Worm (Caenorhabditis elegans): ENCODE results near the gene pcyt-2.2.

pcyt-2.2 gene

DNA sequence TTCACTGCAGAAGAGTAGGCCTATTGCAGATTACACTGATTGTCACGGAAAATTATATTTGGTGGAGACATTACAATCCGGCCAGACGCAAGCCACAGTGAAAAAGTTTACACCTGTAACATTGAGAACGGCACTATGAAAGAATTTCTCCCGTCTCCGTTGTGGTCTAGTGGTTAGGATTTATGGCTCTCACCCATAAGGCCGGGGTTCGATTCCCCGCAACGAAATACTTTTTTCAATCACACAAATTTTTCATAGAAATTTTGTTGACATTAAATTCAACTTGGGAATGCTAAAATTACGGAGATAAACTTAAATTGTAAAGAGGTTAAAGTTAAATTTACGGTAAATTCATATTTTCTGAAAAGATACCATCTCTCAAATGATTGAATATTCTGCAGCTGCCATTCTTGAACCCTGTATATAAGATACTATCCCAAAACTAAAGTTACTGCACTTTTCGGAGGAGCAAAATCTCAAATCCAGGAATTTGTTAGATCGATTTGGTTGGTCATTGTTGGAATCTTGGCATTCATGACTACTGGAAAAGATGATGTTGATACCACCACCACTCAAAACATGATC is 22.4 kb downstream of the pcyt-2.2 start, which contains the start of gene C39D10.1 (continued):
- TF ChIP-seq lin-26 (GFP tag; IDR thresholded peaks at IDR 0.05): peak; percentile 86
- TF ChIP-seq B0336.3 (GFP tag; IDR thresholded peaks at IDR 0.05): no peak
- peak; percentile 31 for TF ChIP-seq F23B12.7 (tag; optimal IDR thresholded peaks at IDR 0.05; ENCODE audit: insufficient read depth)
- no peak for TF ChIP-seq zim-3 (tag; optimal IDR thresholded peaks at IDR 0.05)
- TF ChIP-seq akir-1 (GFP tag; optimal IDR thresholded peaks at IDR 0.05): no peak
- TF ChIP-seq nfyb-1 (GFP tag; IDR thresholded peaks at IDR 0.05): 0 out of 2 replicates have a peak, but pooled peaks have one; percentile 37
- TF ChIP-seq die-1 (tag; optimal IDR thresholded peaks at IDR 0.05): peak; percentile 69
- peak; percentile 78 for TF ChIP-seq B0261.1 (tag; optimal IDR thresholded peaks at IDR 0.05)
- peak; percentile 7 for TF ChIP-seq hrde-1 (tag; optimal IDR thresholded peaks at IDR 0.05; ENCODE audit: borderline replicate concordance)

DNA sequence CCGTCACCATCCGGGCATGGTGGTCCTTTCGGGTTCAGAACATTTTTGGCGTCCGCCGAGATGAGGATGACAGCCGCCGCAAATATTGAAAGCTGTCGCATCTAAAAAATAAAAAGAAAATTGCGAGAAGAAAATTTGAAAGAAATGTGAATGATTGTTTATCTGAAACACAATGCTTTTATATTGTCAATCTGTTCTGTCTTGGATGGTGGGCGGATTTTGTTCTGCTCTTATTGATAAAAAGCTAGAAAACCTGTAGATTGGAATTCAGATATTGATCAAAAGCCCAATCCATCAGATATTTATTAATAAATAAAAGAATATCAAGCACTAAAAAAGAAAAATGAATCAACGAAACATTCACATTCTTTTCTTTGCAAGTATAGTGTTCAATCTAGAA is 29.7 kb downstream of the pcyt-2.2 start, which contains the start of gene C39D10.7:
C39D10.7 (minus strand) TSS at position 101 of the 400 bp plus-strand sequence.
- TF ChIP-seq Y67H2A.10 (GFP tag; conservative IDR thresholded peaks at IDR 0.05) (no peak), cebp-1 (GFP tag; IDR thresholded peaks at IDR 0.05) (no peak), cebp-1 (tag; optimal IDR thresholded peaks at IDR 0.05) (no peak), C17E4.6 (GFP tag; IDR thresholded peaks at IDR 0.05) (no peak), athp-1 (tag; optimal IDR thresholded peaks at IDR 0.05) (no peak), snpc-1.1 (tag; optimal IDR thresholded peaks at IDR 0.05; ENCODE audit: insufficient read depth) (no peak), F39B2.1 (GFP tag; IDR thresholded peaks at IDR 0.05) (no peak), Y79H2A.3 (GFP tag; conservative IDR thresholded peaks at IDR 0.05) (no peak), T26A5.8 (tag; optimal IDR thresholded peaks at IDR 0.05) (no peak), snpc-4 (GFP tag; optimal IDR thresholded peaks at IDR 0.05) (no peak), snpc-4 (tag; optimal IDR thresholded peaks at IDR 0.05) (no peak)

DNA sequence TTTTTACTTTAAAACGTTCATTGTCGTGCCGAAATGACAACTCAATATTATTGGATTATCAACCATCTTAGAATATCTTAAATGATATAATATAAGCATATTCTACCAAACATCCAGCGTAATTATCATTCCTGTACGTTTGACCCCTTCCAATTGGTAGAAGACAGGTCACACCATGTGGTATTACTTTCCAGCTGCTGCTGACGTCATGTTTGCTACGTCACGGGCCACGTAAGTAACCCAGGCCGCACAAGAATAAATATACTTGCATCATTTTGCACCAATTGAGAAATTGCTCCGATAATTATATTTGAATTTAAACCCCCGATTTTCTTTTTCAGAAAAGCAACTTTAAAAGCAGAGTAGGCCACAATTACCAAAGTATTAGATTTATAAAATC is 31.5 kb downstream of the pcyt-2.2 start:
- no peak for TF ChIP-seq let-526 (GFP tag; IDR thresholded peaks at IDR 0.05)
- TF ChIP-seq ztf-6 (GFP tag; IDR thresholded peaks at IDR 0.05): no peak
- no peak for TF ChIP-seq nhr-80 (tag; optimal IDR thresholded peaks at IDR 0.05)
- TF ChIP-seq lsl-1 (GFP tag; optimal IDR thresholded peaks at IDR 0.05): no peak
- TF ChIP-seq madf-8 (GFP tag; conservative IDR thresholded peaks at IDR 0.05): no peak
- TF ChIP-seq sea-2 (GFP tag; IDR thresholded peaks at IDR 0.05): no peak
- TF ChIP-seq cebp-1 (GFP tag; IDR thresholded peaks at IDR 0.05): no peak
- TF ChIP-seq cebp-1 (tag; optimal IDR thresholded peaks at IDR 0.05): no peak
- TF ChIP-seq hlh-26 (GFP tag; conservative IDR thresholded peaks at IDR 0.05): no peak
- TF ChIP-seq egl-18 (GFP tag; IDR thresholded peaks at IDR 0.05): no peak
- no peak for TF ChIP-seq dpl-1 (GFP tag; optimal IDR thresholded peaks at IDR 0.05)
- no peak for TF ChIP-seq T26A5.8 (tag; optimal IDR thresholded peaks at IDR 0.05)
- TF ChIP-seq attf-5 (GFP tag; optimal IDR thresholded peaks at IDR 0.05): no peak
- TF ChIP-seq F52B5.7 (tag; optimal IDR thresholded peaks at IDR 0.05): no peak
- no peak for TF ChIP-seq lin-26 (GFP tag; IDR thresholded peaks at IDR 0.05)
- no peak for TF ChIP-seq nfyb-1 (GFP tag; IDR thresholded peaks at IDR 0.05)
- no peak for TF ChIP-seq ceh-100 (GFP tag; IDR thresholded peaks at IDR 0.05)
- TF ChIP-seq nhr-120 (GFP tag; IDR thresholded peaks at IDR 0.05): no peak

- no peak for TF ChIP-seq madf-8 (GFP tag; conservative IDR thresholded peaks at IDR 0.05)
- TF ChIP-seq sea-2 (GFP tag; IDR thresholded peaks at IDR 0.05): no peak
These were observed 32.0 kb downstream of the pcyt-2.2 start for ce11 chrX:7916076-7916475.

All from whole organism, young adult.